Worm (Caenorhabditis elegans): ENCODE data around the gene C52B9.10.

DNA sequence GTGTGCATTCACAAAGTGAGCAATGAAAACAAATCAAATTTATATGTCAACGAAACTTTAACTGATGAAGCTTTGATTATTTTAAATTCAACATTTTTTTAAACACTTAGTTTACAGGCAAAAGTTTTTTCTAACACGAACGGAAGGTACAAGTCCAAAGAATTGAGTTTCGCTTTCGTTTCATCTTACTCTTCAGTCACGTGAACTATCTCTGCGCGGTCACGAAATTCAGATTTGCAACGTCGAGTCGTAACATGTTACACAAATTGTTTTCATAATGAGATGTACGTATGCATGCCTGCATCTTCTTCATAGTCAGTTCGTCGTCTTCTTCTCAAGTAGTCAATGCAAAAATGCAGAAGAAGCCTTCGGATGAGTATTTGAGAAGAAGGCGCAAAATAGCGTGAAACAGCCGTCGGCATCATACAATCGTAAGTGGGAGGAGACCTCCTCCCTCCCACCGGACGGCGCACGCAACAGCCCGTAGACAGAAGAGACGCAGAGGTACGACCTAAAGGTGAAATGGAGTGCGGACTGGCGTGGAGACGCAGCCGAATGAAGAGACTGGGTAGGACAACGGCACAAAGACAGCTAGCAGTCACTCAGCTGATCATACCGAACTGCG is 8.3 kb upstream of the C52B9.10 start, which contains the start of gene coel-1:
- TF ChIP-seq cog-1 (tag; optimal IDR thresholded peaks at IDR 0.05) (peak; percentile 41), T22C8.4 (GFP tag; IDR thresholded peaks at IDR 0.05) (no peak), med-1 (GFP tag; optimal IDR thresholded peaks at IDR 0.05; ENCODE audit: insufficient read depth) (no peak)
